Fruit fly (Drosophila melanogaster): ENCODE results near the gene Cpr72Ec.

Gene Cpr72Ec

dm6 chr3L:16392874-16393273, 25.7 kb upstream of the Cpr72Ec start:
- TF ChIP-seq Dif (GFP tag; optimal IDR thresholded peaks at IDR 0.05; ENCODE audit: partially characterized antibody) = no peak
- no peak for TF ChIP-seq usp (GFP tag; optimal IDR thresholded peaks at IDR 0.05)
- TF ChIP-seq pan (optimal IDR thresholded peaks at IDR 0.05) = no peak
- no peak for TF ChIP-seq br (GFP tag; optimal IDR thresholded peaks at IDR 0.05)
- TF ChIP-seq brk (GFP tag; optimal IDR thresholded peaks at IDR 0.05) = no peak

dm6 chr3L:16392203-16392800, 25.2 kb upstream of the Cpr72Ec start:
- TF ChIP-seq Rel (GFP tag; optimal IDR thresholded peaks at IDR 0.05) = no peak
- TF ChIP-seq Rel (tag; optimal IDR thresholded peaks at IDR 0.05) = peak; percentile 87
- TF ChIP-seq br (GFP tag; optimal IDR thresholded peaks at IDR 0.05) = no peak

DNA sequence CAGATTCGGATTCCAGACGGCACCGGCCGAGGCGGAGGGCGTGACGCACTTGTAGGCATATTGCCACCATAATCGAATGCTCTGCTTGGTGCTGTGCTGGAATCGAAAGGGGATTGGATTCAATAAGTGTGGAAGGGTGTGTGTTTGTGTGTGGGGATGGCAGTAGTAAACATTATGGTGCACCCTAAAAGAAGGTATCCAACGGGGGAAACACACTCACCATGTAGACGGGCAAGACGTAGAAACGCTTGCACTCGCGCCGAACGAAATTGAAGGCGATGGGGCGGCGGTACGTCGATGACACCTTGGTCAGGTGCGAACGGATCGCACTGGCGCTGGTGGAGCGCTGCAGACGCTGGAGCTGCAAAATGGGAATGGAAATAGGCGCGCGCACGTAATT, 24.1 kb upstream of the Cpr72Ec start:
- TF ChIP-seq Rel (GFP tag; optimal IDR thresholded peaks at IDR 0.05) (no peak), Rel (tag; optimal IDR thresholded peaks at IDR 0.05) (peak; percentile 77), sage (GFP tag; optimal IDR thresholded peaks at IDR 0.05) (no peak)

dm6 chr3L:16390793-16391192, 23.7 kb upstream of the Cpr72Ec start:
- TF ChIP-seq Rel (GFP tag; optimal IDR thresholded peaks at IDR 0.05) = no peak
- no peak for TF ChIP-seq Rel (tag; optimal IDR thresholded peaks at IDR 0.05)
- no peak for TF ChIP-seq sv (GFP tag; optimal IDR thresholded peaks at IDR 0.05)
- no peak for TF ChIP-seq tai (GFP tag; optimal IDR thresholded peaks at IDR 0.05)
- no peak for TF ChIP-seq Hnf4 (GFP tag; optimal IDR thresholded peaks at IDR 0.05)
- no peak for TF ChIP-seq br (GFP tag; optimal IDR thresholded peaks at IDR 0.05)

- peak; percentile 68 for TF ChIP-seq HLH106 (tag; optimal IDR thresholded peaks at IDR 0.05)
- TF ChIP-seq CG32264 (GFP tag; optimal IDR thresholded peaks at IDR 0.05) = no peak
- no peak for TF ChIP-seq Hr78 (GFP tag; optimal IDR thresholded peaks at IDR 0.05)
- no peak for TF ChIP-seq dmrt93B (GFP tag; optimal IDR thresholded peaks at IDR 0.05)
- TF ChIP-seq Hr83 (GFP tag; optimal IDR thresholded peaks at IDR 0.05; ENCODE audit: poor library complexity, severe bottlenecking) = peak; percentile 55
- no peak for TF ChIP-seq Myc (optimal IDR thresholded peaks at IDR 0.05)
- TF ChIP-seq lola (GFP tag; optimal IDR thresholded peaks at IDR 0.05) = no peak
- no peak for TF ChIP-seq N (GFP tag; optimal IDR thresholded peaks at IDR 0.05)
- TF ChIP-seq Abd-B (GFP tag; optimal IDR thresholded peaks at IDR 0.05) = no peak
- TF ChIP-seq jim (GFP tag; optimal IDR thresholded peaks at IDR 0.05) = peak; percentile 67
- TF ChIP-seq usp (GFP tag; optimal IDR thresholded peaks at IDR 0.05) = no peak
- no peak for TF ChIP-seq Hnf4 (GFP tag; optimal IDR thresholded peaks at IDR 0.05)
- no peak for TF ChIP-seq sv (GFP tag; optimal IDR thresholded peaks at IDR 0.05)
- TF ChIP-seq pan (optimal IDR thresholded peaks at IDR 0.05) = no peak
- TF ChIP-seq Dif (GFP tag; optimal IDR thresholded peaks at IDR 0.05; ENCODE audit: partially characterized antibody) = no peak
- no peak for TF ChIP-seq Dfd (GFP tag; optimal IDR thresholded peaks at IDR 0.05)
- TF ChIP-seq foxo (GFP tag; optimal IDR thresholded peaks at IDR 0.05) = peak in 1 of 2 experiments; percentile 46
- no peak for TF ChIP-seq GATAd (GFP tag; optimal IDR thresholded peaks at IDR 0.05)
- no peak for TF ChIP-seq CG9705 (GFP tag; optimal IDR thresholded peaks at IDR 0.05)
- TF ChIP-seq dsf (GFP tag; optimal IDR thresholded peaks at IDR 0.05; ENCODE audit: borderline replicate concordance) = no peak
- no peak for TF ChIP-seq br (GFP tag; optimal IDR thresholded peaks at IDR 0.05)
- no peak for TF ChIP-seq sage (GFP tag; optimal IDR thresholded peaks at IDR 0.05)
- TF ChIP-seq fru (GFP tag; optimal IDR thresholded peaks at IDR 0.05) = no peak
- TF ChIP-seq rgr (GFP tag; optimal IDR thresholded peaks at IDR 0.05) = no peak
- TF ChIP-seq h (GFP tag; optimal IDR thresholded peaks at IDR 0.05) = no peak
- TF ChIP-seq Sp1 (GFP tag; optimal IDR thresholded peaks at IDR 0.05) = peak; percentile 8
- TF ChIP-seq Jra (GFP tag; optimal IDR thresholded peaks at IDR 0.05) = no peak
- peak; percentile 3 for TF ChIP-seq woc (GFP tag; optimal IDR thresholded peaks at IDR 0.05)
- TF ChIP-seq psq (GFP tag; optimal IDR thresholded peaks at IDR 0.05) = peak; percentile 10
- TF ChIP-seq brk (GFP tag; optimal IDR thresholded peaks at IDR 0.05) = no peak
- TF ChIP-seq Mio (GFP tag; optimal IDR thresholded peaks at IDR 0.05) = no peak
- no peak for TF ChIP-seq CrebA (GFP tag; optimal IDR thresholded peaks at IDR 0.05; ENCODE audit: borderline replicate concordance)
- TF ChIP-seq dl (GFP tag; optimal IDR thresholded peaks at IDR 0.05; ENCODE audit: insufficient read depth in 1 of 2, partially characterized antibody in 2 of 2) = no peak
- TF ChIP-seq tai (GFP tag; optimal IDR thresholded peaks at IDR 0.05) = no peak
- TF ChIP-seq ey (GFP tag; optimal IDR thresholded peaks at IDR 0.05) = peak; percentile 26
- no peak for TF ChIP-seq OdsH (GFP tag; optimal IDR thresholded peaks at IDR 0.05)
- TF ChIP-seq Rel (GFP tag; optimal IDR thresholded peaks at IDR 0.05) = no peak
- TF ChIP-seq Rel (tag; optimal IDR thresholded peaks at IDR 0.05) = no peak
- no peak for TF ChIP-seq Vsx2 (GFP tag; optimal IDR thresholded peaks at IDR 0.05; ENCODE audit: partially characterized antibody)
Measured at dm6 chr3L:16385880-16386584, 18.9 kb upstream of the Cpr72Ec start, which contains the start of the genes Agpat3 and RAF2. Gene Agpat3, minus strand, starts transcription at chr3L:16385957. Gene RAF2, plus strand, starts transcription at chr3L:16386327.

Data from whole organism, wandering third instar larva.